Fruit fly (Drosophila melanogaster) whole organism, embryonic: ENCODE measurements around the gene tw.
A peak's percentile ranks its signal among the peaks of the same experiment; 100 is the strongest.

Experiments
- ATbp ChIP-seq: fragments of 200-800 bp; sonication (Bioruptor generic); optimal IDR thresholded peaks from 2 replicates; lab custom pipeline; 2017; ENCODE audit warnings: missing biosample characterization, mild to moderate bottlenecking, missing genetic modification characterization, missing genetic modification reagents
- Abd-B ChIP-seq: fragments of 200-800 bp; sonication (Bioruptor generic); optimal IDR thresholded peaks from 2 replicates; lab custom pipeline; 2018; ENCODE audit warnings: missing biosample characterization, mild to moderate bottlenecking, missing genetic modification characterization, moderate library complexity
- Aef1 ChIP-seq: fragments of 200-800 bp; sonication (Bioruptor generic); IDR thresholded peaks from 3 replicates; pipeline ENCODE4 v1.3.6; 2022; ENCODE audit warnings: missing biosample characterization, missing genetic modification characterization
- Blimp-1 ChIP-seq: fragments of 200-800 bp; sonication (Bioruptor generic); optimal IDR thresholded peaks from 3 replicates; lab custom pipeline; 2018; ENCODE audit warnings: missing biosample characterization, missing genetic modification characterization, mild to moderate bottlenecking, moderate library complexity, missing genetic modification reagents
- Bteb2 ChIP-seq: fragments of 200-800 bp; sonication (Bioruptor generic); optimal IDR thresholded peaks from 2 replicates; lab custom pipeline; 2016; ENCODE audit warnings: missing biosample characterization, missing genetic modification characterization
- CG10654 ChIP-seq: fragments of 200-800 bp; sonication (Bioruptor generic); optimal IDR thresholded peaks from 2 replicates; lab custom pipeline; 2016; ENCODE audit warnings: missing biosample characterization, missing genetic modification characterization
- CG11398 ChIP-seq: fragments of 200-800 bp; sonication (Bioruptor generic); optimal IDR thresholded peaks from 2 replicates; lab custom pipeline; 2016; ENCODE audit warnings: missing biosample characterization, missing genetic modification characterization
- CG12071 ChIP-seq: fragments of 200-800 bp; sonication (Bioruptor generic); optimal IDR thresholded peaks from 3 replicates; lab custom pipeline; 2018; ENCODE audit warnings: missing biosample characterization, mild to moderate bottlenecking, missing genetic modification characterization
- CG12155 ChIP-seq: fragments of 200-800 bp; sonication (Bioruptor generic); optimal IDR thresholded peaks from 3 replicates; lab custom pipeline; 2016; ENCODE audit warnings: missing biosample characterization, missing genetic modification characterization
- CG1233 ChIP-seq: fragments of 200-800 bp; sonication (Bioruptor generic); optimal IDR thresholded peaks from 4 replicates; lab custom pipeline; 2018; ENCODE audit warnings: missing biosample characterization, mild to moderate bottlenecking, missing genetic modification characterization
- CG12659 ChIP-seq: fragments of 200-800 bp; sonication (Bioruptor generic); optimal IDR thresholded peaks from 3 replicates; lab custom pipeline; 2017; ENCODE audit warnings: mild to moderate bottlenecking, missing biosample characterization, missing genetic modification reagents, missing genetic modification characterization
- CG15514 ChIP-seq: fragments of 200-800 bp; sonication (Bioruptor generic); optimal IDR thresholded peaks from 3 replicates; lab custom pipeline; 2017; ENCODE audit warnings: missing biosample characterization, missing genetic modification characterization, mild to moderate bottlenecking, moderate library complexity, missing genetic modification reagents
- CG15696 ChIP-seq: fragments of 200-800 bp; sonication (Bioruptor generic); optimal IDR thresholded peaks from 2 replicates; lab custom pipeline; 2019; ENCODE audit warnings: missing biosample characterization, mild to moderate bottlenecking, missing genetic modification characterization, moderate library complexity
- CG18011 ChIP-seq: fragments of 200-800 bp; sonication (Bioruptor generic); optimal IDR thresholded peaks from 2 replicates; lab custom pipeline; 2017; ENCODE audit warnings: missing biosample characterization, missing genetic modification characterization, mild to moderate bottlenecking, moderate library complexity, missing genotype
- CG18764 ChIP-seq: fragments of 200-800 bp; sonication (Bioruptor generic); optimal IDR thresholded peaks from 3 replicates; lab custom pipeline; 2016; ENCODE audit warnings: missing biosample characterization, missing genetic modification characterization
- CG2678 ChIP-seq: fragments of 200-800 bp; sonication (Bioruptor generic); optimal IDR thresholded peaks from 3 replicates; lab custom pipeline; 2019; ENCODE audit warnings: missing biosample characterization, mild to moderate bottlenecking, missing genetic modification characterization, moderate library complexity
- CG3726 ChIP-seq: fragments of 200-800 bp; sonication (Bioruptor generic); IDR thresholded peaks from 3 replicates; pipeline ENCODE4, ENCODE4 v1.3.6; 2022; ENCODE audit warnings: missing biosample characterization, missing genetic modification characterization
- CG4404 ChIP-seq: fragments of 200-800 bp; sonication (Bioruptor generic); IDR thresholded peaks from 2 replicates; pipeline ENCODE4 v1.3.6; 2022; ENCODE audit warnings: missing biosample characterization, missing genetic modification characterization
- CG4820 ChIP-seq: fragments of 200-800 bp; sonication (Bioruptor generic); optimal IDR thresholded peaks from 3 replicates; lab custom pipeline; 2016; ENCODE audit warnings: missing biosample characterization, missing genetic modification characterization
- CG5245 ChIP-seq: fragments of 200-800 bp; sonication (Bioruptor generic); optimal IDR thresholded peaks from 3 replicates; lab custom pipeline; 2016; ENCODE audit warnings: missing biosample characterization, missing genetic modification characterization
- CG6689 ChIP-seq: fragments of 200-800 bp; sonication (Bioruptor generic); IDR thresholded peaks from 2 replicates; pipeline ENCODE4 v1.3.6; 2022; ENCODE audit warnings: missing biosample characterization, missing genetic modification characterization
- CG9727 ChIP-seq: fragments of 200-800 bp; sonication (Bioruptor generic); optimal IDR thresholded peaks from 3 replicates; lab custom pipeline; 2017; ENCODE audit warnings: missing biosample characterization, mild to moderate bottlenecking, missing genetic modification characterization
- CkIIα-i1 ChIP-seq: fragments of 200-800 bp; sonication (Bioruptor generic); IDR thresholded peaks from 2 replicates; pipeline ENCODE4 v1.3.6; 2022; ENCODE audit warnings: missing biosample characterization, missing genetic modification characterization
- Dbx ChIP-seq: fragments of 200-800 bp; sonication (Bioruptor generic); IDR thresholded peaks from 3 replicates; pipeline ENCODE4 v1.3.6; 2022; ENCODE audit warnings: missing biosample characterization, missing genetic modification characterization
- Gsc ChIP-seq: fragments of 200-800 bp; sonication (Bioruptor generic); IDR thresholded peaks from 2 replicates; pipeline ENCODE4 v1.3.6; 2022; ENCODE audit warnings: missing biosample characterization, missing genetic modification characterization
- HLH4C ChIP-seq: fragments of 200-800 bp; sonication (Bioruptor generic); IDR thresholded peaks from 3 replicates; pipeline ENCODE4 v1.3.6; 2022; ENCODE audit warnings: missing biosample characterization, missing genetic modification characterization; ENCODE audit not compliant: partially characterized antibody
- HLH54F ChIP-seq: fragments of 200-800 bp; sonication (Bioruptor generic); optimal IDR thresholded peaks from 3 replicates; lab custom pipeline; 2016; ENCODE audit warnings: missing biosample characterization, missing genetic modification characterization
- Hmr ChIP-seq: fragments of 200-800 bp; sonication (Bioruptor generic); optimal IDR thresholded peaks from 3 replicates; lab custom pipeline; 2017; ENCODE audit warnings: mild to moderate bottlenecking, missing biosample characterization, missing genetic modification reagents, missing genetic modification characterization
- Hmx ChIP-seq: fragments of 200-800 bp; sonication (Bioruptor generic); optimal IDR thresholded peaks from 2 replicates; lab custom pipeline; 2016; ENCODE audit warnings: missing biosample characterization, missing genetic modification characterization
- Med ChIP-seq: fragments of 200-800 bp; sonication (Bioruptor generic); peaks from one replicate; lab custom pipeline; 2016; ENCODE audit warnings: missing biosample characterization, missing genetic modification characterization, mild to moderate bottlenecking, inconsistent platforms, moderate library complexity
- Nf-YA ChIP-seq: fragments of 200-800 bp; sonication (Bioruptor generic); IDR thresholded peaks from 2 replicates; pipeline ENCODE4 v1.3.6; 2022; ENCODE audit warnings: missing biosample characterization, missing genetic modification characterization
- Oaz ChIP-seq: fragments of 200-800 bp; sonication (Bioruptor generic); IDR thresholded peaks from 2 replicates; pipeline ENCODE4 v1.3.6; 2022; ENCODE audit warnings: missing biosample characterization, missing genetic modification characterization
- Side ChIP-seq: fragments of 200-800 bp; sonication (Bioruptor generic); optimal IDR thresholded peaks from 2 replicates; lab custom pipeline; 2016; ENCODE audit warnings: missing biosample characterization, missing genetic modification characterization
- Sox100B ChIP-seq: fragments of 200-800 bp; sonication (Bioruptor generic); optimal IDR thresholded peaks from 3 replicates; lab custom pipeline; 2018; ENCODE audit warnings: missing biosample characterization, mild to moderate bottlenecking, missing genetic modification characterization
- bab2 ChIP-seq: fragments of 200-800 bp; sonication (Bioruptor generic); optimal IDR thresholded peaks from 2 replicates; lab custom pipeline; 2016; ENCODE audit warnings: missing biosample characterization, missing genetic modification characterization
- bbx ChIP-seq: fragments of 200-800 bp; sonication (Bioruptor generic); IDR thresholded peaks from 2 replicates; pipeline ENCODE4 v1.3.6; 2022; ENCODE audit warnings: missing biosample characterization, missing genetic modification characterization; ENCODE audit not compliant: partially characterized antibody
- bsh ChIP-seq, 2 experiments: fragments of 200-800 bp; sonication (Bioruptor generic); optimal IDR thresholded peaks; 2 replicates each; lab custom pipeline; 2017 to 2018; ENCODE audit warnings: mild to moderate bottlenecking in 2 of 2, missing biosample characterization in 2 of 2, missing genetic modification characterization in 2 of 2, moderate library complexity in 1 of 2
- crol ChIP-seq: fragments of 200-800 bp; sonication (Bioruptor generic); IDR thresholded peaks from 2 replicates; pipeline ENCODE4 v1.3.6; 2022; ENCODE audit warnings: missing biosample characterization, missing genetic modification characterization
- dmrt99B ChIP-seq: fragments of 200-800 bp; sonication (Bioruptor generic); optimal IDR thresholded peaks from 2 replicates; lab custom pipeline; 2018; ENCODE audit warnings: missing biosample characterization, mild to moderate bottlenecking, missing genetic modification characterization, moderate library complexity
- fd64A ChIP-seq: fragments of 200-800 bp; sonication (Bioruptor generic); optimal IDR thresholded peaks from 3 replicates; lab custom pipeline; 2018; ENCODE audit warnings: missing biosample characterization, mild to moderate bottlenecking, missing genetic modification characterization
- gem ChIP-seq: fragments of 200-800 bp; sonication (Bioruptor generic); optimal IDR thresholded peaks from 2 replicates; lab custom pipeline; 2019; ENCODE audit warnings: missing biosample characterization, mild to moderate bottlenecking, missing genetic modification characterization, moderate library complexity
- lab ChIP-seq: fragments of 200-800 bp; sonication (Bioruptor generic); optimal IDR thresholded peaks from 3 replicates; lab custom pipeline; 2017; ENCODE audit warnings: missing biosample characterization, missing genetic modification characterization, mild to moderate bottlenecking, moderate library complexity, missing genetic modification reagents
- nau ChIP-seq: fragments of 200-800 bp; sonication (Bioruptor generic); optimal IDR thresholded peaks from 3 replicates; lab custom pipeline; 2017; ENCODE audit warnings: missing biosample characterization, mild to moderate bottlenecking, missing genetic modification characterization, missing genetic modification reagents
- pita ChIP-seq: fragments of 200-800 bp; sonication (Bioruptor generic); optimal IDR thresholded peaks from 2 replicates; lab custom pipeline; 2017; ENCODE audit warnings: missing biosample characterization, mild to moderate bottlenecking, missing genetic modification characterization
- sc ChIP-seq, 3 experiments: fragments of >200 bp in 2 of 3; fragments of 200-800 bp in 1 of 3; sonication (Bioruptor generic) in 1 of 3; optimal IDR thresholded peaks; 2 replicates in 2 of 3; 3 replicates in 1 of 3; lab custom pipeline; 2017; ENCODE audit warnings: mild to moderate bottlenecking in 1 of 3, missing biosample characterization in 1 of 3, missing genetic modification characterization in 1 of 3, missing genetic modification reagents in 1 of 3
- schlank ChIP-seq: fragments of 200-800 bp; sonication (Bioruptor generic); optimal IDR thresholded peaks from 2 replicates; lab custom pipeline; 2018; ENCODE audit warnings: missing biosample characterization, mild to moderate bottlenecking, missing genetic modification characterization
- sd ChIP-seq: fragments of 200-800 bp; sonication (Bioruptor generic); optimal IDR thresholded peaks from 3 replicates; lab custom pipeline; 2018; ENCODE audit warnings: missing biosample characterization, mild to moderate bottlenecking, missing genetic modification characterization, moderate library complexity
- sens ChIP-seq: fragments of 200-800 bp; sonication (Bioruptor generic); peaks from one replicate; lab custom pipeline; 2016; ENCODE audit warnings: missing biosample characterization, missing genetic modification characterization
- stc ChIP-seq: fragments of 200-800 bp; sonication (Bioruptor generic); IDR thresholded peaks from 2 replicates; pipeline ENCODE4 v1.3.6; 2022; ENCODE audit warnings: missing biosample characterization, missing genetic modification characterization

tw gene

dm6 chrX:772305-772986 is 12.1 kb upstream of the tw start (continued):
- TF ChIP-seq pita (GFP tag; lab: Kevin White, UChicago) (no peak), crol (no peak), dmrt99B (peak; percentile 1), CG10654 (no peak), CG15514 (GFP tag; lab: Kevin White, UChicago) (no peak), Oaz (no peak), gem (peak; percentile 21), CG15696 (tag; lab: Kevin White, UChicago) (no peak), bsh (GFP tag; optimal IDR thresholded peaks at IDR 0.05; lab: Kevin White, UChicago) (peak in 1 of 2 experiments; percentile 27), CG1233 (GFP tag; lab: Kevin White, UChicago) (peak; percentile 15), Side (GFP tag; lab: Kevin White, UChicago) (no peak), CG5245 (GFP tag; lab: Kevin White, UChicago) (no peak), Med (peak; percentile 81), CG12659 (GFP tag; lab: Kevin White, UChicago) (no peak), Dbx (GFP tag; lab: Robert Waterston, UW) (0 out of 3 replicates have a peak, but pooled peaks have one; percentile 46), bab2 (peak; percentile 3), CG4404 (GFP tag; lab: Robert Waterston, UW) (no peak), sens (GFP tag; lab: Kevin White, UChicago) (peak; percentile 76), Bteb2 (GFP tag; lab: Kevin White, UChicago) (no peak), CG2678 (tag; lab: Kevin White, UChicago) (peak; percentile 40), ATbp (peak; percentile 55), sc (optimal IDR thresholded peaks at IDR 0.05; lab: Kevin White, UChicago) (no peak), sc (GFP tag; optimal IDR thresholded peaks at IDR 0.05; lab: Kevin White, UChicago) (no peak), Hmr (GFP tag; lab: Kevin White, UChicago) (no peak), CkIIα-i1 (GFP tag; lab: Robert Waterston, UW) (no peak), CG3726 (GFP tag; lab: Robert Waterston, UW) (no peak), CG4820 (GFP tag; lab: Kevin White, UChicago) (no peak), Sox100B (GFP tag; lab: Kevin White, UChicago) (peak; percentile 40), CG11398 (peak; percentile 8), Nf-YA (GFP tag; lab: Robert Waterston, UW) (no peak), CG9727 (GFP tag; lab: Kevin White, UChicago) (no peak), HLH4C (GFP tag; lab: Robert Waterston, UW) (no peak), lab (GFP tag; lab: Kevin White, UChicago) (peak; percentile 41), Gsc (no peak), schlank (tag; lab: Kevin White, UChicago) (no peak), Hmx (GFP tag; lab: Kevin White, UChicago) (no peak), Aef1 (no peak), CG18011 (no peak), CG6689 (GFP tag; lab: Robert Waterston, UW) (no peak), CG12155 (no peak), bbx (GFP tag; lab: Robert Waterston, UW) (no peak), fd64A (peak; percentile 11), sd (peak; percentile 31), stc (GFP tag; lab: Robert Waterston, UW) (no peak), Abd-B (GFP tag; lab: Kevin White, UChicago) (no peak), CG12071 (GFP tag; lab: Kevin White, UChicago) (peak; percentile 23), Blimp-1 (GFP tag; lab: Kevin White, UChicago) (peak; percentile 52), HLH54F (GFP tag; lab: Kevin White, UChicago) (no peak), nau (GFP tag; lab: Kevin White, UChicago) (peak; percentile 25), CG18764 (GFP tag; lab: Kevin White, UChicago) (no peak)
